Worm (Caenorhabditis elegans): ENCODE data around the gene Y67D8C.7.

Gene Y67D8C.7

DNA sequence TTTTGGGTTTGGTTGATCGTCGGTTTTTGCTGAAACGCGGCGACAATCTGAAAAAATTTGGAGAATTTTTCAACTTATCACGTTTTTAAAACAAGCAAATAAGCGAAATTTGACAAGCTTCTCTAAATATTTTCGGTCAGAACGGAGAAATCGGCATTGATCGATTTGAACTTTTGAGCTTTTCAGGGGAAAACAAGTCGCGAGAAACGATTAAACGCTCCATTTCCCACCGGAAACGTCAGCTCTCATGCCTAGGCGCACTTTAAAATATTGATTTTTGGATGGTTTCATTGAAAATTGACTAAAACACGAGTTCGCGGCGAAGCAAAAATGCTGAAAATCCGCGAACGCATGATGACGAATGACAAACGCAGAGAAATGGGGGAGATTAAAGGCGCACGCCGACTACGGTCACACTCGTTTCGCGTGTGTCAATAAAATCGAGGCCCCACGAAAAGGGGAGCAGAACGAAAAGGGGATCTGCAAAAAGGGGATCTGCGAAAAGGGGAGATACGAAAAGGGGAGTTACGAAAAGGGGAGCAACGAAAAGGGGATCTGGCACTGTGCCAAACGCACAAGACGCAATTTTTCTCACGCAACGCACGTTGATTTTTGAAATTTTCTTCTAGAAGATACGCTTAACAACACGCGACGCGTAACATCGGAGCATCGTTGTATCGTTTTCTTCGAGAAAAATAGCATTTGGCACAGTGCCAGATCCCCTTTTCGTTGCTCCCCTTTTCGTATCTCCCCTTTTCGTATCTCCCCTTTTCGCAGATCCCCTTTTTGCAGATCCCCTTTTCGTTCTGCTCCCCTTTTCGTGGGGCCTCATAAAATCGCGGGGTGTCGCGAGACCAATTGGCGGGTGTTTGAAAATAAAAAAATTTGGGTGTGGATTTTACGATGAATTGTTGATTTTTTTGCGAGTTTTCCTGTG, 16.4 kb downstream of the Y67D8C.7 start, which contains the start of gene eel-1 (continued):
- TF ChIP-seq nhr-23 (tag; optimal IDR thresholded peaks at IDR 0.05) (peak; percentile 84), tbx-2 (tag; optimal IDR thresholded peaks at IDR 0.05) (peak; percentile 89), nfya-1 (tag; optimal IDR thresholded peaks at IDR 0.05; ENCODE audit: insufficient read depth) (peak; percentile 92), ama-1 (optimal IDR thresholded peaks at IDR 0.05) (peak; percentile 2), nhr-77 (tag; optimal IDR thresholded peaks at IDR 0.05) (peak; percentile 73), jun-1 (tag; optimal IDR thresholded peaks at IDR 0.05) (peak; percentile 75), snpc-4 (tag; optimal IDR thresholded peaks at IDR 0.05) (peak; percentile 69)

- TF ChIP-seq ceh-28 (tag; optimal IDR thresholded peaks at IDR 0.05) (no peak), elt-2 (tag; optimal IDR thresholded peaks at IDR 0.05) (no peak), skn-1 (tag; optimal IDR thresholded peaks at IDR 0.05) (no peak), fkh-10 (GFP tag; optimal IDR thresholded peaks at IDR 0.05) (no peak), nhr-28 (tag; optimal IDR thresholded peaks at IDR 0.05) (no peak), lsy-12 (tag; optimal IDR thresholded peaks at IDR 0.05) (no peak), sea-2 (GFP tag; optimal IDR thresholded peaks at IDR 0.05) (no peak), nhr-23 (tag; optimal IDR thresholded peaks at IDR 0.05) (no peak), pha-4 (tag; optimal IDR thresholded peaks at IDR 0.05) (no peak), mml-1 (tag; optimal IDR thresholded peaks at IDR 0.05) (no peak), lin-15B (tag; optimal IDR thresholded peaks at IDR 0.05) (no peak)
Observed at ce11 chrIV:3046889-3047288, 19.8 kb downstream of the Y67D8C.7 start.

- TF ChIP-seq hmg-11 (tag; optimal IDR thresholded peaks at IDR 0.05), result no peak
- TF ChIP-seq elt-1 (tag; optimal IDR thresholded peaks at IDR 0.05), result no peak
- TF ChIP-seq nhr-11 (tag; optimal IDR thresholded peaks at IDR 0.05), result no peak
- TF ChIP-seq tbx-2 (tag; optimal IDR thresholded peaks at IDR 0.05), result no peak
- TF ChIP-seq fos-1 (tag; optimal IDR thresholded peaks at IDR 0.05), result no peak
- no peak for TF ChIP-seq ceh-28 (tag; optimal IDR thresholded peaks at IDR 0.05)
- TF ChIP-seq fkh-10 (GFP tag; optimal IDR thresholded peaks at IDR 0.05), result no peak
- no peak for TF ChIP-seq zag-1 (tag; optimal IDR thresholded peaks at IDR 0.05)
- no peak for TF ChIP-seq nhr-23 (tag; optimal IDR thresholded peaks at IDR 0.05)
- no peak for TF ChIP-seq nhr-67 (tag; optimal IDR thresholded peaks at IDR 0.05)
- no peak for TF ChIP-seq nhr-43 (tag; optimal IDR thresholded peaks at IDR 0.05; ENCODE audit: poor library complexity, severe bottlenecking)
Observed at ce11 chrIV:3046009-3046408, 20.7 kb downstream of the Y67D8C.7 start.

DNA sequence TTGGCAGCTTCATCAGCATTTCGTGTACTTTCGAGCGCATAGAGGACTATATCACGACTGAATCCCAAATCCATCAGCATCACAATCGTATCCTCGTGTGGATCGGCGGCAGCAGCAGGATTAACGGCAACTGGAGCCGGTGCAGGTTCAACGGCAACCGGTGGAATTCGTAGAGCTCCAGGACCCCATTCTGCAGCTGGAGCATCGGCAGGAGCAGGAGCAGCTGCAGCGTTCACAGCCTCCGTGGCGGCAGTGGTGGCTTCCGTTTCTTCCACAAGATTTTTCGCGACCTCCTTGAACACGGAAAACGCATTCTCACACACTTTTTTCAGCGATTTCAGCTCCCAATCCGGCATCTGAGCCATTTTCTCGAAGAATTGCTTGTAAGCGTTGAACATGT, 22.6 kb downstream of the Y67D8C.7 start:
- TF ChIP-seq nhr-25 (tag; optimal IDR thresholded peaks at IDR 0.05) (no peak), aly-2 (tag; optimal IDR thresholded peaks at IDR 0.05) (no peak)

- TF ChIP-seq nhr-76 (tag; optimal IDR thresholded peaks at IDR 0.05), result no peak
- TF ChIP-seq nhr-43 (tag; optimal IDR thresholded peaks at IDR 0.05; ENCODE audit: poor library complexity, severe bottlenecking), result no peak
- no peak for TF ChIP-seq elt-2 (tag; optimal IDR thresholded peaks at IDR 0.05)
- no peak for TF ChIP-seq fos-1 (tag; optimal IDR thresholded peaks at IDR 0.05)
- TF ChIP-seq ama-1 (optimal IDR thresholded peaks at IDR 0.05), result no peak
- no peak for TF ChIP-seq zag-1 (tag; optimal IDR thresholded peaks at IDR 0.05)
- no peak for TF ChIP-seq lsy-12 (tag; optimal IDR thresholded peaks at IDR 0.05)
- no peak for TF ChIP-seq jun-1 (tag; optimal IDR thresholded peaks at IDR 0.05)
- TF ChIP-seq ceh-28 (tag; optimal IDR thresholded peaks at IDR 0.05), result no peak
- TF ChIP-seq nhr-237 (tag; optimal IDR thresholded peaks at IDR 0.05), result no peak
- no peak for TF ChIP-seq hmg-11 (tag; optimal IDR thresholded peaks at IDR 0.05)
- no peak for TF ChIP-seq elt-1 (tag; optimal IDR thresholded peaks at IDR 0.05)
Observed at ce11 chrIV:3038740-3039139, 28.0 kb downstream of the Y67D8C.7 start.

DNA sequence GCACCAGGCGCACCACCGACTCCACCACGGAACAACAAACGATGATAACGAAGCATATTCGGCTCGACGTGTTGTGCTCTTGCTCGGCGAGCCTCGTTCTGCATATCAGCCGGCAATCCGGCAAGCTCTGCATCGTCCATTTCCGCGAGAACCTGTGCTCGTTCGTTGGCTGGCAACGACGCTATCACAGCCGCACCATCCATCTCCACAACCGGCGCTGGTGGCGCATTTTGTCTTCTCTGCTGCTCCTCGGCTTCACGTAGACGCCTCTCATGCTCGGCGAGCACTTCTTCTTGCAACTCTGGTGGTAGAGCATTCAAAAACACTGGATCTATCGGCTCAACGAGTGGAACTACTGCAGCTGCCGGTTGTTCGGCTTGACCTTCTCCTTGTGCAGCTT, 28.8 kb downstream of the Y67D8C.7 start:
- no peak for TF ChIP-seq aly-2 (tag; optimal IDR thresholded peaks at IDR 0.05)
- TF ChIP-seq nhr-11 (tag; optimal IDR thresholded peaks at IDR 0.05), result no peak
- TF ChIP-seq pha-4 (tag; optimal IDR thresholded peaks at IDR 0.05), result no peak
- no peak for TF ChIP-seq elt-3 (tag; optimal IDR thresholded peaks at IDR 0.05)
- TF ChIP-seq daf-12 (tag; optimal IDR thresholded peaks at IDR 0.05), result no peak
- TF ChIP-seq mml-1 (tag; optimal IDR thresholded peaks at IDR 0.05), result no peak
- no peak for TF ChIP-seq nhr-23 (tag; optimal IDR thresholded peaks at IDR 0.05)
